Fruit fly (Drosophila melanogaster) whole organism, adult: ENCODE data around the gene Dus2.

Experiments
- CG14711 ChIP-seq: fragments of 200-800 bp; sonication (Bioruptor generic); optimal IDR thresholded peaks from 2 replicates; lab custom pipeline; 2018; ENCODE audit warnings: missing biosample characterization, mild to moderate bottlenecking, missing genetic modification characterization, moderate library complexity
- Hr96 ChIP-seq: fragments of 200-800 bp; sonication (Bioruptor generic); optimal IDR thresholded peaks from 2 replicates; lab custom pipeline; 2016; ENCODE audit warnings: missing biosample characterization, missing genetic modification characterization

DNA sequence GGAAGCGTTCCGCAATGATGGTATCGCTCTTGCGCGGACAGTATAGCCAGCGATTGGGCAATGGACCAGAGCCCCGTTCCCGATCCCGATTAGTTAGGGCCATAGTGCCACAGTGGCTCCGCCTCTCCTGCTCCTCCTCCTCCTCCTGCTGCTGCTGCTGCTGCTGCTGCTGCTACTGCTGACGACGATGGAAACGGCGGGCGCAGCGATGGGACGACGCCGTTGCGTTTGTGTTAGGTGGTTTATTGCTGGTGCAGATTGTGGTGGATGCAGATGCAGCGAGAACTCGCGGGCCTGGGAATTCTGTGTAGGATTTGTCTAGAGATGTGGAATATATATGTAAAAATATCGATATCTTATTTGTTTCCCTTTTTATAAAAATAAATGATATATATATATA is 4.7 kb downstream of the Dus2 start, which contains the start of gene mRNA-cap:
- TF ChIP-seq CG14711 = no peak
- TF ChIP-seq Hr96 (GFP tag; lab: Kevin White, UChicago) = no peak
